Worm (Caenorhabditis elegans) whole organism, young adult: ENCODE results near the gene grl-20.

Experiments used
- B0035.1 ChIP-seq: sonication (generic microtip); optimal IDR thresholded peaks from 2 replicates; lab custom pipeline; 2016; ENCODE audit warnings: missing genetic modification characterization, mild to moderate bottlenecking, missing compliant biosample characterization, missing genotype, missing genetic modification reagents
- ccch-3 ChIP-seq: fragments of 200-800 bp; sonication (Bioruptor generic); optimal IDR thresholded peaks from 2 replicates; lab custom pipeline; 2018; ENCODE audit warnings: mild to moderate bottlenecking, missing genetic modification characterization, missing compliant biosample characterization
- ceh-100 ChIP-seq: fragments of 200-800 bp; sonication (Bioruptor generic); IDR thresholded peaks from 2 replicates; pipeline ENCODE4 v1.3.6; 2022; ENCODE audit warnings: missing genetic modification reagents, missing genetic modification characterization, missing compliant biosample characterization
- ceh-91 ChIP-seq: fragments of 200-800 bp; sonication (Bioruptor generic); IDR thresholded peaks from 2 replicates; pipeline ENCODE4 v1.3.6; 2022; ENCODE audit warnings: missing genetic modification reagents, missing genetic modification characterization, missing compliant biosample characterization
- snpc-4 ChIP-seq, 5 experiments: fragments of 150-350 bp in 1 of 5; sonication (generic microtip) in 4 of 5; optimal IDR thresholded peaks; 2 replicates each; lab custom pipeline; 2014 to 2018; ENCODE audit warnings: missing genetic modification characterization in 5 of 5, missing biosample characterization in 3 of 5, antibody characterized with exemption in 2 of 5, mild to moderate bottlenecking in 2 of 5, missing compliant biosample characterization in 2 of 5, missing genotype in 2 of 5, moderate library complexity in 2 of 5, missing genetic modification reagents in 1 of 5
- unc-130 ChIP-seq: sonication (generic microtip); optimal IDR thresholded peaks from 2 replicates; lab custom pipeline; 2016; ENCODE audit warnings: missing genetic modification reagents, missing genetic modification characterization, missing compliant biosample characterization

The grl-20 gene

ce11 chrIV:2080340-2080739 lies 48.3 kb downstream of the grl-20 start:
- TF ChIP-seq ceh-91 (GFP tag; lab: Robert Waterston, UW) = no peak

DNA sequence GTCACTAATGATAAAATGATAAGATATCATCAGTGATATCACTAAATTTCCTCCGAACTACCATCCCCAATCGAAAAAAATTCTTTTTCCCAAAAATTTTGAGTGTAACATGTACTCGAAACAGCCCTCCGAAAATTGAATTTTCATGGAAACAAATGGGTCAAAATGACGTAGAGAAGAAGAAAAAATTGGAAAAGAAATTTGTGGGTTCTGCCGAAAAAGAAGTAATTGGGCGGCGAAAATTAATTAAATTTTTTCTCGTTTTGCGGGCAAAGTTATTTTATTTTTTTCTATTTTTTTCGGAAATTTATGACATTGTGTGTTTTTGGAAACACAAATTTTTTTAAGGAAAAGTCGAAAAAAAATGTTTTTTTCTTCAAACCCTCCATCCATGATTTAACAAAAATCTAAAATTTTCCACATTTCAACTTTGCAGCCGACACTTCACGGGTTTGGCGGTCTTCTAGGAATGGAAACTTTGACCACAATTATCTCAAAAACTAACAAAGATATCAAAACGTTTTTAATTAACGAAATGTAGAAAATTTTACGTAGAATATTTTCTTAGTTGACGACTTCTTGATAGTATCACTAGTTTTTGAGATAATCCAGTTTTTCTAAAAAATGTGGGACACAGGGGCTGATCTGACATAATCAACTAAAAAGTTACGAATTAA lies 51.4 kb downstream of the grl-20 start:
- TF ChIP-seq B0035.1 (tag; lab: Kevin White, UChicago) (no peak), ceh-100 (GFP tag; lab: Robert Waterston, UW) (no peak), snpc-4 (GFP tag; optimal IDR thresholded peaks at IDR 0.05; lab: Kevin White, UChicago) (no peak), snpc-4 (tag; optimal IDR thresholded peaks at IDR 0.05; lab: Kevin White, UChicago) (peak in 3 of 4 experiments; percentile 21 to 57 (median 28)), ccch-3 (GFP tag; lab: Kevin White, UChicago) (no peak), unc-130 (GFP tag; lab: Kevin White, UChicago) (no peak)
- TF ChIP-seq, all 124 proteins: peak for 1
